Fruit fly (Drosophila melanogaster): ENCODE measurements around the gene Adk2.

Gene Adk2

dm6 chr3L:13011511-13011910 is 11.0 kb downstream of the Adk2 start, which contains the start of gene Cul6 (continued):
- TF ChIP-seq da (GFP tag; optimal IDR thresholded peaks at IDR 0.05) (no peak), Dfd (GFP tag; optimal IDR thresholded peaks at IDR 0.05) (no peak), Deaf1 (tag; optimal IDR thresholded peaks at IDR 0.05) (no peak), Dref (GFP tag; IDR thresholded peaks at IDR 0.05) (peak; percentile 55), dimm (GFP tag; IDR thresholded peaks at IDR 0.05) (no peak), CG13775 (GFP tag; optimal IDR thresholded peaks at IDR 0.05) (no peak), hkb (optimal IDR thresholded peaks at IDR 0.05) (no peak), hkb (GFP tag; IDR thresholded peaks at IDR 0.05) (no peak), ro (GFP tag; IDR thresholded peaks at IDR 0.05) (no peak), CG16813 (GFP tag; IDR thresholded peaks at IDR 0.05; ENCODE audit: partially characterized antibody) (0 out of 3 replicates have a peak, but pooled peaks have one; percentile 35), Opbp (GFP tag; IDR thresholded peaks at IDR 0.05; ENCODE audit: partially characterized antibody) (no peak), Hsf (GFP tag; optimal IDR thresholded peaks at IDR 0.05) (no peak), Sry-δ (GFP tag; optimal IDR thresholded peaks at IDR 0.05) (peak; percentile 57), CG8089 (GFP tag; optimal IDR thresholded peaks at IDR 0.05) (no peak)

- peak; percentile 7; the same call in 1 of the 2 replicates for TF ChIP-seq ranshi (GFP tag; IDR thresholded peaks at IDR 0.05)
- TF ChIP-seq amos (GFP tag; IDR thresholded peaks at IDR 0.05; ENCODE audit: partially characterized antibody), result peak; percentile 71
- peak; percentile 71 for TF ChIP-seq CG6791 (GFP tag; IDR thresholded peaks at IDR 0.05; ENCODE audit: partially characterized antibody)
- TF ChIP-seq CG4707 (GFP tag; optimal IDR thresholded peaks at IDR 0.05), result no peak
- no peak for TF ChIP-seq dysf (GFP tag; IDR thresholded peaks at IDR 0.05)
- TF ChIP-seq row (GFP tag; IDR thresholded peaks at IDR 0.05), result peak; percentile 44; the same call in 2 of the 3 replicates
- peak; percentile 75 for TF ChIP-seq Dref (GFP tag; IDR thresholded peaks at IDR 0.05)
- no peak for TF ChIP-seq CG6654 (GFP tag; optimal IDR thresholded peaks at IDR 0.05)
- TF ChIP-seq Scr (GFP tag; IDR thresholded peaks at IDR 0.05; ENCODE audit: partially characterized antibody), result peak; percentile 77
- peak; percentile 82 for TF ChIP-seq Bgb (GFP tag; IDR thresholded peaks at IDR 0.05; ENCODE audit: partially characterized antibody)
- TF ChIP-seq CG14710 (tag; optimal IDR thresholded peaks at IDR 0.05), result peak; percentile 30
- TF ChIP-seq nerfin-2 (GFP tag; IDR thresholded peaks at IDR 0.05; ENCODE audit: partially characterized antibody), result peak; percentile 49
- peak; percentile 70; the same call in 2 of the 3 replicates for TF ChIP-seq knrl (GFP tag; IDR thresholded peaks at IDR 0.05; ENCODE audit: partially characterized antibody)
- peak; percentile 65 for TF ChIP-seq sna (GFP tag; IDR thresholded peaks at IDR 0.05; ENCODE audit: partially characterized antibody)
- TF ChIP-seq CG13287 (GFP tag; IDR thresholded peaks at IDR 0.05; ENCODE audit: partially characterized antibody), result peak; percentile 75
- TF ChIP-seq CG17829 (tag; optimal IDR thresholded peaks at IDR 0.05), result peak; percentile 24
- TF ChIP-seq cwo (GFP tag; optimal IDR thresholded peaks at IDR 0.05), result no peak
- peak; percentile 80 for TF ChIP-seq bbx (GFP tag; IDR thresholded peaks at IDR 0.05; ENCODE audit: partially characterized antibody)
- no peak for TF ChIP-seq zfh2 (GFP tag; optimal IDR thresholded peaks at IDR 0.05)
- peak; percentile 71 for TF ChIP-seq unc-4 (GFP tag; IDR thresholded peaks at IDR 0.05; ENCODE audit: partially characterized antibody)
- no peak for TF ChIP-seq D (optimal IDR thresholded peaks at IDR 0.05)
- no peak for TF ChIP-seq D (GFP tag; optimal IDR thresholded peaks at IDR 0.05)
- TF ChIP-seq her (GFP tag; optimal IDR thresholded peaks at IDR 0.05), result no peak
- peak; percentile 56 for TF ChIP-seq Abd-B (GFP tag; optimal IDR thresholded peaks at IDR 0.05)
- peak; percentile 27 for TF ChIP-seq CG18262 (tag; optimal IDR thresholded peaks at IDR 0.05)
- TF ChIP-seq CG12391 (tag; optimal IDR thresholded peaks at IDR 0.05), result peak; percentile 10
- peak; percentile 27; the same call in 1 of the 2 replicates for TF ChIP-seq tna (GFP tag; IDR thresholded peaks at IDR 0.05; ENCODE audit: partially characterized antibody)
- TF ChIP-seq trem (tag; optimal IDR thresholded peaks at IDR 0.05), result peak; percentile 52
- peak; percentile 47 for TF ChIP-seq CG2712 (tag; optimal IDR thresholded peaks at IDR 0.05)
- TF ChIP-seq CG9609 (GFP tag; optimal IDR thresholded peaks at IDR 0.05), result no peak
- TF ChIP-seq inv (GFP tag; IDR thresholded peaks at IDR 0.05; ENCODE audit: partially characterized antibody), result peak; percentile 54; the same call in 1 of the 2 replicates
- peak; percentile 55; the same call in 2 of the 3 replicates for TF ChIP-seq CG34224 (GFP tag; IDR thresholded peaks at IDR 0.05; ENCODE audit: partially characterized antibody)
- no peak for TF ChIP-seq CG8765 (GFP tag; IDR thresholded peaks at IDR 0.05)
- no peak for TF ChIP-seq CG3407 (GFP tag; optimal IDR thresholded peaks at IDR 0.05)
- TF ChIP-seq sd (tag; optimal IDR thresholded peaks at IDR 0.05), result no peak
- peak; percentile 13 for TF ChIP-seq Sry-δ (GFP tag; optimal IDR thresholded peaks at IDR 0.05)
These were observed 14.5 kb downstream of the Adk2 start for dm6 chr3L:13007946-13008462.
